Worm (Caenorhabditis elegans) whole organism, young adult: ENCODE data around the gene T22B2.2.

Source experiments
- B0019.2 ChIP-seq: fragments of 200-800 bp; sonication (Bioruptor generic); conservative IDR thresholded peaks from 2 replicates; pipeline ENCODE4 v1.3.6; 2022; ENCODE audit warnings: missing genetic modification reagents, missing genetic modification characterization, missing compliant biosample characterization
- B0261.1 ChIP-seq: sonication (generic microtip); optimal IDR thresholded peaks from 2 replicates; lab custom pipeline; 2016; ENCODE audit warnings: mild to moderate bottlenecking, missing genetic modification characterization, moderate library complexity, missing compliant biosample characterization
- D2030.7 ChIP-seq: fragments of 200-800 bp; sonication (Bioruptor generic); IDR thresholded peaks from 2 replicates; pipeline ENCODE4 v1.3.6; 2022; ENCODE audit warnings: missing genetic modification reagents, missing genetic modification characterization, missing compliant biosample characterization
- F39B2.1 ChIP-seq: fragments of 200-800 bp; sonication (Bioruptor generic); IDR thresholded peaks from 2 replicates; pipeline ENCODE4 v1.3.6; 2022; ENCODE audit warnings: missing genetic modification reagents, missing genetic modification characterization, missing compliant biosample characterization
- Y95B8A.8 ChIP-seq: fragments of 200-800 bp; sonication (Bioruptor generic); IDR thresholded peaks from 2 replicates; pipeline ENCODE4 v1.3.6; 2022; ENCODE audit warnings: missing genetic modification reagents, missing genetic modification characterization, missing compliant biosample characterization
- egl-18 ChIP-seq: fragments of 200-800 bp; sonication (Bioruptor generic); IDR thresholded peaks from 2 replicates; pipeline ENCODE4 v1.3.6; 2022; ENCODE audit warnings: missing genetic modification reagents, missing genetic modification characterization, missing compliant biosample characterization
- nhr-179 ChIP-seq: sonication (generic microtip); optimal IDR thresholded peaks from 2 replicates; lab custom pipeline; 2016; ENCODE audit warnings: mild to moderate bottlenecking, missing genetic modification characterization, missing compliant biosample characterization
- snpc-4 ChIP-seq, 5 experiments: fragments of 150-350 bp in 1 of 5; sonication (generic microtip) in 4 of 5; optimal IDR thresholded peaks; 2 replicates each; lab custom pipeline; 2014 to 2018; ENCODE audit warnings: missing genetic modification characterization in 5 of 5, missing biosample characterization in 3 of 5, antibody characterized with exemption in 2 of 5, mild to moderate bottlenecking in 2 of 5, missing compliant biosample characterization in 2 of 5, missing genotype in 2 of 5, moderate library complexity in 2 of 5, missing genetic modification reagents in 1 of 5
- unc-130 ChIP-seq: sonication (generic microtip); optimal IDR thresholded peaks from 2 replicates; lab custom pipeline; 2016; ENCODE audit warnings: missing genetic modification reagents, missing genetic modification characterization, missing compliant biosample characterization

- TF ChIP-seq egl-18 (GFP tag; lab: Robert Waterston, UW) = no peak
- no peak for TF ChIP-seq B0261.1 (tag; lab: Kevin White, UChicago)
- TF ChIP-seq F39B2.1 (GFP tag; lab: Robert Waterston, UW) = no peak
- no peak for TF ChIP-seq Y95B8A.8
- no peak for TF ChIP-seq snpc-4 (GFP tag; optimal IDR thresholded peaks at IDR 0.05; lab: Kevin White, UChicago)
- no peak for TF ChIP-seq snpc-4 (tag; optimal IDR thresholded peaks at IDR 0.05; lab: Kevin White, UChicago)
- TF ChIP-seq B0019.2 (GFP tag; lab: Robert Waterston, UW) = no peak
- TF ChIP-seq D2030.7 (GFP tag; lab: Robert Waterston, UW) = no peak
- no peak for TF ChIP-seq nhr-179 (tag; lab: Kevin White, UChicago)
- TF ChIP-seq unc-130 = no peak
Measured at ce11 chrX:3968209-3968960, 48.2 kb downstream of the T22B2.2 start, which contains the start of gene C16B8.3.
